Fruit fly (Drosophila melanogaster) whole organism, prepupa: Measurements from ENCODE around the gene Hs6st.

Experiments used
- CG10631 ChIP-seq: fragments of 200-800 bp; sonication (Bioruptor generic); optimal IDR thresholded peaks from 2 replicates; lab custom pipeline; 2016; ENCODE audit warnings: missing biosample characterization, missing genetic modification characterization
- CG10669 ChIP-seq: fragments of 200-800 bp; sonication (Bioruptor generic); optimal IDR thresholded peaks from 3 replicates; lab custom pipeline; 2018; ENCODE audit warnings: missing biosample characterization, mild to moderate bottlenecking, missing genetic modification characterization, moderate library complexity
- CG11762 ChIP-seq: fragments of 200-800 bp; sonication (Bioruptor generic); optimal IDR thresholded peaks from 3 replicates; lab custom pipeline; 2016; ENCODE audit warnings: missing biosample characterization, missing genetic modification characterization; ENCODE audit not compliant: insufficient read depth
- CG1621 ChIP-seq: fragments of 200-800 bp; sonication (Bioruptor generic); optimal IDR thresholded peaks from 3 replicates; lab custom pipeline; 2018; ENCODE audit warnings: missing biosample characterization, mild to moderate bottlenecking, missing genetic modification characterization
- CG16779 ChIP-seq: fragments of 200-800 bp; sonication (Bioruptor generic); optimal IDR thresholded peaks from 3 replicates; lab custom pipeline; 2017; ENCODE audit warnings: missing biosample characterization, mild to moderate bottlenecking, missing genetic modification characterization
- CG3032 ChIP-seq: fragments of 200-800 bp; optimal IDR thresholded peaks from 2 replicates; lab custom pipeline; 2019; ENCODE audit warnings: missing biosample characterization, mild to moderate bottlenecking, missing genetic modification characterization, moderate library complexity
- CG31627 ChIP-seq: fragments of 200-800 bp; sonication (Bioruptor generic); optimal IDR thresholded peaks from 3 replicates; lab custom pipeline; 2016; ENCODE audit warnings: missing biosample characterization, missing genetic modification characterization
- CG32006 ChIP-seq: fragments of 200-800 bp; sonication (Bioruptor generic); optimal IDR thresholded peaks from 3 replicates; lab custom pipeline; 2017; ENCODE audit warnings: missing biosample characterization, mild to moderate bottlenecking, missing genetic modification characterization
- CG34406 ChIP-seq: fragments of 200-800 bp; sonication (Bioruptor generic); optimal IDR thresholded peaks from 3 replicates; lab custom pipeline; 2016; ENCODE audit warnings: missing biosample characterization, missing genetic modification characterization
- CG6792 ChIP-seq: fragments of 200-800 bp; sonication (Bioruptor generic); optimal IDR thresholded peaks from 3 replicates; lab custom pipeline; 2016; ENCODE audit warnings: missing biosample characterization, missing genetic modification characterization
- CG6854 ChIP-seq: fragments of 200-800 bp; sonication (Bioruptor generic); optimal IDR thresholded peaks from 2 replicates; lab custom pipeline; 2017; ENCODE audit warnings: missing biosample characterization, mild to moderate bottlenecking, missing genetic modification characterization
- CG7368 ChIP-seq: fragments of 200-800 bp; sonication (Bioruptor generic); optimal IDR thresholded peaks from 3 replicates; lab custom pipeline; 2016; ENCODE audit warnings: missing biosample characterization, missing genetic modification characterization
- CG8119 ChIP-seq: fragments of 200-800 bp; sonication (Bioruptor generic); IDR thresholded peaks from 3 replicates; pipeline ENCODE4 v1.3.6; 2022; ENCODE audit warnings: missing biosample characterization, missing genetic modification characterization
- CG8319 ChIP-seq: fragments of 200-800 bp; sonication (Bioruptor generic); optimal IDR thresholded peaks from 3 replicates; lab custom pipeline; 2016; ENCODE audit warnings: missing biosample characterization, missing genetic modification characterization
- CG8632 ChIP-seq: fragments of 200-800 bp; sonication (Bioruptor generic); optimal IDR thresholded peaks from 3 replicates; lab custom pipeline; 2016; ENCODE audit warnings: missing biosample characterization, missing genetic modification characterization
- Eip75B ChIP-seq: fragments of 200-800 bp; sonication (Bioruptor generic); optimal IDR thresholded peaks from 3 replicates; lab custom pipeline; 2016; ENCODE audit warnings: missing biosample characterization, missing genetic modification characterization
- Eip93F ChIP-seq: fragments of 200-800 bp; sonication (Bioruptor generic); optimal IDR thresholded peaks from 2 replicates; lab custom pipeline; 2016; ENCODE audit warnings: missing biosample characterization, mild to moderate bottlenecking, missing genetic modification characterization
- Hr38 ChIP-seq: sonication (Bioruptor generic); optimal IDR thresholded peaks from 2 replicates; lab custom pipeline; 2016; ENCODE audit warnings: missing biosample characterization, missing genetic modification characterization
- Hr39 ChIP-seq: fragments of 200-800 bp; sonication (Bioruptor generic); optimal IDR thresholded peaks from 2 replicates; lab custom pipeline; 2016; ENCODE audit warnings: missing biosample characterization, missing genetic modification characterization
- Hr4 ChIP-seq: fragments of 200-800 bp; sonication (Bioruptor generic); optimal IDR thresholded peaks from 3 replicates; lab custom pipeline; 2016; ENCODE audit warnings: missing biosample characterization, missing genetic modification characterization
- Sox102F ChIP-seq: fragments of 200-800 bp; sonication (Bioruptor generic); optimal IDR thresholded peaks from 2 replicates; lab custom pipeline; 2016; ENCODE audit warnings: missing biosample characterization, mild to moderate bottlenecking, missing genetic modification characterization
- Sox15 ChIP-seq: fragments of 200-800 bp; sonication (Bioruptor generic); optimal IDR thresholded peaks from 3 replicates; lab custom pipeline; 2016; ENCODE audit warnings: missing biosample characterization, missing genetic modification characterization
- achi ChIP-seq: fragments of 200-800 bp; sonication (Bioruptor generic); optimal IDR thresholded peaks from 3 replicates; lab custom pipeline; 2016; ENCODE audit warnings: missing biosample characterization, missing genetic modification characterization
- acj6 ChIP-seq: fragments of 200-800 bp; sonication (Bioruptor generic); optimal IDR thresholded peaks from 3 replicates; lab custom pipeline; 2016; ENCODE audit warnings: missing biosample characterization, missing genetic modification characterization
- cyc ChIP-seq: fragments of 200-800 bp; sonication (Bioruptor generic); optimal IDR thresholded peaks from 3 replicates; lab custom pipeline; 2016; ENCODE audit warnings: missing biosample characterization, missing genetic modification characterization
- dsx ChIP-seq: fragments of 200-800 bp; optimal IDR thresholded peaks from 3 replicates; lab custom pipeline; 2019; ENCODE audit warnings: missing biosample characterization, mild to moderate bottlenecking, missing genetic modification characterization, moderate library complexity; ENCODE audit not compliant: poor library complexity, severe bottlenecking
- eg ChIP-seq: fragments of 200-800 bp; sonication (Bioruptor generic); IDR thresholded peaks from 3 replicates; pipeline ENCODE4 v1.3.6; 2022; ENCODE audit warnings: missing biosample characterization, missing genetic modification characterization
- fd59A ChIP-seq: fragments of 200-800 bp; sonication (Bioruptor generic); optimal IDR thresholded peaks from 2 replicates; lab custom pipeline; 2017; ENCODE audit warnings: missing biosample characterization, mild to moderate bottlenecking, missing genetic modification characterization, missing genetic modification reagents
- fkh ChIP-seq: fragments of 200-800 bp; sonication (Bioruptor generic); optimal IDR thresholded peaks from 3 replicates; lab custom pipeline; 2017; ENCODE audit warnings: missing biosample characterization, mild to moderate bottlenecking, missing genetic modification characterization, moderate library complexity
- lz ChIP-seq: fragments of 200-800 bp; sonication (Bioruptor generic); optimal IDR thresholded peaks from 3 replicates; lab custom pipeline; 2016; ENCODE audit warnings: missing biosample characterization, missing genetic modification characterization
- net ChIP-seq: fragments of 200-800 bp; sonication (Bioruptor generic); optimal IDR thresholded peaks from 3 replicates; lab custom pipeline; 2016; ENCODE audit warnings: missing biosample characterization, missing genetic modification characterization
- pdm3 ChIP-seq: fragments of 200-800 bp; sonication (Bioruptor generic); optimal IDR thresholded peaks from 3 replicates; lab custom pipeline; 2016; ENCODE audit warnings: missing biosample characterization, missing genetic modification characterization
- spab ChIP-seq: fragments of 200-800 bp; sonication (Bioruptor generic); optimal IDR thresholded peaks from 2 replicates; lab custom pipeline; 2017; ENCODE audit warnings: missing biosample characterization, mild to moderate bottlenecking, missing genetic modification characterization, missing genetic modification reagents
- svp ChIP-seq: fragments of 200-800 bp; sonication (Bioruptor generic); peaks from one replicate; lab custom pipeline; 2016; ENCODE audit warnings: missing biosample characterization, missing genetic modification characterization
- topi ChIP-seq: fragments of 200-800 bp; sonication (Bioruptor generic); optimal IDR thresholded peaks from 3 replicates; lab custom pipeline; 2016; ENCODE audit warnings: missing biosample characterization, missing genetic modification characterization
- vri ChIP-seq: fragments of 200-800 bp; sonication (Bioruptor generic); optimal IDR thresholded peaks from 3 replicates; lab custom pipeline; 2016; ENCODE audit warnings: missing biosample characterization, mild to moderate bottlenecking, missing genetic modification characterization

Hs6st gene

dm6 chr3R:19995408-19995807 lies 12.9 kb downstream of the Hs6st start:
- no peak for TF ChIP-seq eg (GFP tag; lab: Robert Waterston, UW)
- TF ChIP-seq fkh (GFP tag; lab: Kevin White, UChicago): peak; percentile 54
- no peak for TF ChIP-seq Sox15 (GFP tag; lab: Kevin White, UChicago)
- TF ChIP-seq, all 60 proteins: peak for 1

- TF ChIP-seq dsx (no peak), Sox102F (GFP tag; lab: Kevin White, UChicago) (no peak), Hr39 (no peak), CG6854 (GFP tag; lab: Kevin White, UChicago) (no peak), CG32006 (GFP tag; lab: Kevin White, UChicago) (no peak), achi (GFP tag; lab: Kevin White, UChicago) (no peak), CG10669 (GFP tag; lab: Kevin White, UChicago) (no peak), acj6 (GFP tag; lab: Kevin White, UChicago) (no peak), CG6792 (GFP tag; lab: Kevin White, UChicago) (no peak), CG34406 (GFP tag; lab: Kevin White, UChicago) (no peak), CG16779 (tag; lab: Kevin White, UChicago) (no peak), fkh (GFP tag; lab: Kevin White, UChicago) (no peak), fd59A (GFP tag; lab: Kevin White, UChicago) (no peak), Hr4 (no peak), cyc (GFP tag; lab: Kevin White, UChicago) (no peak), CG10631 (GFP tag; lab: Kevin White, UChicago) (no peak), spab (GFP tag; lab: Kevin White, UChicago) (no peak), svp (GFP tag; lab: Kevin White, UChicago) (no peak), lz (GFP tag; lab: Kevin White, UChicago) (no peak)
- TF ChIP-seq, all 60 proteins: peak for 0
Measured at dm6 chr3R:19985376-19985775, 22.9 kb downstream of the Hs6st start.

- TF ChIP-seq CG34406 (GFP tag; lab: Kevin White, UChicago) (no peak), Hr38 (GFP tag; lab: Kevin White, UChicago) (no peak), net (GFP tag; lab: Kevin White, UChicago) (no peak), Hr4 (no peak), pdm3 (GFP tag; lab: Kevin White, UChicago) (no peak), CG6792 (GFP tag; lab: Kevin White, UChicago) (no peak), CG11762 (GFP tag; lab: Kevin White, UChicago) (no peak), CG3032 (no peak), CG8319 (GFP tag; lab: Kevin White, UChicago) (no peak), CG8632 (GFP tag; lab: Kevin White, UChicago) (no peak), svp (GFP tag; lab: Kevin White, UChicago) (no peak), Eip75B (GFP tag; lab: Kevin White, UChicago) (no peak), CG1621 (tag; lab: Kevin White, UChicago) (no peak), fd59A (GFP tag; lab: Kevin White, UChicago) (no peak)
- TF ChIP-seq, all 60 proteins: peak for 0
Measured at dm6 chr3R:19972598-19972997, 35.7 kb downstream of the Hs6st start, which contains the start of gene CG31213. Gene CG31213, plus strand, starts transcription at chr3R:19972898.

DNA sequence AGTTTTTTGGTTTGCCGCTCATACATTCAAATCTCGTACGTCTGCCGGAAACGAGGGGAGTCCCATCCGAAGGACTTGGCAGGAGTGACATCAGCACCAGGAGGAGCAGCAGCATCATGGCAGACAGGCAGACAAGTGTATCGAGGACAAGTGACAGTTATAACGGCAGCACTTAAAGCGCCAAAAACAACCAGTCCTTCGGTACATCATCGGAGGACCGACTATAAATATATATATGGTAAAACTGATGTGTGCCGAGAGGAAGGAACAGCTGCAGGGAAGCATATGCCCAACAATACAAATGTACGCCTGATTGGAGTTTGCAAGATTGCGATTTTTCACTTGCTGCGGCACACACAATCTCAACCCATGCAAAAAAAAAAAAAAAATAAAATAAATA lies 39.6 kb downstream of the Hs6st start:
- TF ChIP-seq CG8632 (GFP tag; lab: Kevin White, UChicago) (no peak), CG8119 (GFP tag; lab: Robert Waterston, UW) (no peak), CG7368 (GFP tag; lab: Kevin White, UChicago) (no peak), Eip93F (GFP tag; lab: Kevin White, UChicago) (no peak), vri (no peak), fd59A (GFP tag; lab: Kevin White, UChicago) (no peak), acj6 (GFP tag; lab: Kevin White, UChicago) (no peak), topi (GFP tag; lab: Kevin White, UChicago) (no peak), CG31627 (no peak), CG10631 (GFP tag; lab: Kevin White, UChicago) (no peak)
